Fruit fly (Drosophila melanogaster) whole organism, adult: ENCODE data around the gene pkm.

ENCODE experiments used
- CG12768 ChIP-seq: fragments of 200-800 bp; sonication (Bioruptor generic); optimal IDR thresholded peaks from 2 replicates; lab custom pipeline; 2017; ENCODE audit warnings: missing biosample characterization, missing genetic modification characterization, mild to moderate bottlenecking, moderate library complexity, missing genetic modification reagents
- CG1620 ChIP-seq: fragments of 200-800 bp; sonication (Bioruptor generic); optimal IDR thresholded peaks from 2 replicates; lab custom pipeline; 2016; ENCODE audit warnings: missing biosample characterization, missing genetic modification characterization
- CG33017 ChIP-seq: fragments of 200-800 bp; sonication (Bioruptor generic); optimal IDR thresholded peaks from 2 replicates; lab custom pipeline; 2018; ENCODE audit warnings: missing biosample characterization, mild to moderate bottlenecking, missing genetic modification characterization, moderate library complexity
- CG5204 ChIP-seq: fragments of 200-800 bp; sonication (Bioruptor generic); optimal IDR thresholded peaks from 2 replicates; lab custom pipeline; 2016; ENCODE audit warnings: missing biosample characterization, missing genetic modification characterization
- CG7045 ChIP-seq: fragments of 200-800 bp; sonication (Bioruptor generic); optimal IDR thresholded peaks from 2 replicates; lab custom pipeline; 2017; ENCODE audit warnings: missing biosample characterization, mild to moderate bottlenecking, missing genetic modification characterization
- Crg-1 ChIP-seq: fragments of 200-800 bp; sonication (Bioruptor generic); optimal IDR thresholded peaks from 2 replicates; lab custom pipeline; 2016; ENCODE audit warnings: missing biosample characterization, missing genetic modification characterization
- Hr96 ChIP-seq: fragments of 200-800 bp; sonication (Bioruptor generic); optimal IDR thresholded peaks from 2 replicates; lab custom pipeline; 2016; ENCODE audit warnings: missing biosample characterization, missing genetic modification characterization
- Mnt ChIP-seq: fragments of 200-800 bp; sonication (Bioruptor generic); optimal IDR thresholded peaks from 2 replicates; lab custom pipeline; 2016; ENCODE audit warnings: missing biosample characterization, mild to moderate bottlenecking, missing genetic modification characterization
- bab1 ChIP-seq: fragments of 200-800 bp; sonication (Bioruptor generic); optimal IDR thresholded peaks from 3 replicates; lab custom pipeline; 2019; ENCODE audit warnings: missing biosample characterization, mild to moderate bottlenecking, missing genetic modification characterization, moderate library complexity
- cic ChIP-seq: fragments of 200-800 bp; sonication (Bioruptor generic); optimal IDR thresholded peaks from 2 replicates; lab custom pipeline; 2017; ENCODE audit warnings: missing biosample characterization, mild to moderate bottlenecking, missing genetic modification characterization, moderate library complexity
- kay ChIP-seq: fragments of 200-800 bp; sonication (Bioruptor generic); peaks from one replicate; lab custom pipeline; 2016; ENCODE audit warnings: missing biosample characterization, missing genetic modification characterization, borderline replicate concordance
- pad ChIP-seq: fragments of 200-800 bp; sonication (Bioruptor generic); optimal IDR thresholded peaks from 3 replicates; lab custom pipeline; 2017; ENCODE audit warnings: missing biosample characterization, missing genetic modification characterization, mild to moderate bottlenecking, moderate library complexity, missing genetic modification reagents
- tj ChIP-seq: fragments of 200-800 bp; sonication (Bioruptor generic); optimal IDR thresholded peaks from 3 replicates; lab custom pipeline; 2017; ENCODE audit warnings: missing biosample characterization, mild to moderate bottlenecking, missing genetic modification characterization, moderate library complexity
- toe ChIP-seq: fragments of 200-800 bp; sonication (Bioruptor generic); optimal IDR thresholded peaks from 2 replicates; lab custom pipeline; 2016; ENCODE audit warnings: missing biosample characterization, missing genetic modification characterization

DNA sequence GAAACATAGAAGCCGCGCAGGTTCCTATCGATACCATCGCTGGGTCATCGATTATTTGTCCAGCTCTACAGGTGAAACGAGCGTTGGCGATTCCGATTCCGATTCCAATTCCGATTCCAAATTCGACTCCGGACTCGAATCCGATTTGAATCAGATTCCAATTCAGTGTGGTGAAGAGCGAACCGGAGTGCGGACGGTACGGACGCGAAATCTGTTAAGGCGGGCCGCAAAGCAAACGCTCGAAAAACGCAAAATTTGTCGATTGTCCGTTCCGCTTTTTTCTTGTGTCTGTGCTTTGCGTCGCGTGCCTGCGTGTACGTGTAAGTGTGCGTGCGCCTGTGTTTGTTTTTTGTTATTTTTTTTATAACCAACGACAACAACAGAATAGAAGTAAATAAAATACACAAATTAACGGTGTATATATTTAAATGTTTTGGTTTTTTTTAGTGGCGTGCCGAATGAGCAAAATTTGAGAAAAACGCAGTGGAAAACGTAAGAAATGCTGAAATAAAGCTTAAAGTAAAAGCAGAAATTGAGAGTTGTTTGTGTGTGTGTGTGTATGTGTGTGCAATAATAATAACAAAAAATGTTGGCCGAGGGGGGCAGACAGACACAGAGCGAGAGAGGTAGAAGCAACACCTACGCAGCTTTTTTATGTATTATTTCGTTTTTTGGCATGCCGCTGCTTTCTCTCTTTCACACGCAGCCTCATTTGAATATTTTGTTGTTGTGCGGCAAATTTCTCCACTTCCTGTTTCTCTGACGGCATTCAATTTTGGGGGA lies 38.1 kb upstream of the pkm start, which contains the start of gene Ptp10D:
- no peak for TF ChIP-seq toe (GFP tag; lab: Kevin White, UChicago)
- TF ChIP-seq bab1, result peak; percentile 61
- no peak for TF ChIP-seq CG33017 (tag; lab: Kevin White, UChicago)
- TF ChIP-seq pad (GFP tag; lab: Kevin White, UChicago), result no peak
- no peak for TF ChIP-seq CG5204 (GFP tag; lab: Kevin White, UChicago)
- peak; percentile 29 for TF ChIP-seq cic (GFP tag; lab: Kevin White, UChicago)
- TF ChIP-seq tj (GFP tag; lab: Kevin White, UChicago), result peak; percentile 78
- TF ChIP-seq CG12768, result peak; percentile 53
- TF ChIP-seq CG1620 (GFP tag; lab: Kevin White, UChicago), result no peak
- TF ChIP-seq CG7045, result no peak
- no peak for TF ChIP-seq kay (GFP tag; lab: Kevin White, UChicago)
- TF ChIP-seq Hr96 (GFP tag; lab: Kevin White, UChicago), result no peak
- TF ChIP-seq Crg-1 (GFP tag; lab: Kevin White, UChicago), result peak; percentile 21
- peak; percentile 71 for TF ChIP-seq Mnt (GFP tag; lab: Kevin White, UChicago)
